Worm (Caenorhabditis elegans) whole organism, young adult: ENCODE data around the gene C45B2.8.

Experiments used
- B0019.2 ChIP-seq: fragments of 200-800 bp; sonication (Bioruptor generic); conservative IDR thresholded peaks from 2 replicates; pipeline ENCODE4 v1.3.6; 2022; ENCODE audit warnings: missing genetic modification reagents, missing genetic modification characterization, missing compliant biosample characterization
- B0336.3 ChIP-seq: fragments of 200-800 bp; sonication (Bioruptor generic); IDR thresholded peaks from 2 replicates; pipeline ENCODE4 v1.3.6; 2022; ENCODE audit warnings: missing genetic modification characterization, missing compliant biosample characterization
- F10E7.11 ChIP-seq: sonication (generic microtip); optimal IDR thresholded peaks from 2 replicates; lab custom pipeline; 2017; ENCODE audit warnings: mild to moderate bottlenecking, missing genetic modification characterization, moderate library complexity, missing compliant biosample characterization
- F23B12.7 ChIP-seq: sonication (generic microtip); optimal IDR thresholded peaks from 2 replicates; lab custom pipeline; 2017; ENCODE audit warnings: missing genetic modification characterization, mild to moderate bottlenecking, missing compliant biosample characterization, antibody characterized with exemption, moderate library complexity; ENCODE audit not compliant: insufficient read depth
- F37B4.10 ChIP-seq: fragments of 200-800 bp; sonication (Bioruptor generic); IDR thresholded peaks from 2 replicates; pipeline ENCODE4 v1.3.6; 2022; ENCODE audit warnings: missing genetic modification characterization, missing compliant biosample characterization
- F39B2.1 ChIP-seq: fragments of 200-800 bp; sonication (Bioruptor generic); IDR thresholded peaks from 2 replicates; pipeline ENCODE4 v1.3.6; 2022; ENCODE audit warnings: missing genetic modification reagents, missing genetic modification characterization, missing compliant biosample characterization
- F49E8.2 ChIP-seq: sonication (generic microtip); optimal IDR thresholded peaks from 3 replicates; lab custom pipeline; 2017; ENCODE audit warnings: missing genetic modification characterization, mild to moderate bottlenecking, missing compliant biosample characterization, antibody characterized with exemption, moderate library complexity; ENCODE audit not compliant: insufficient read depth
- Y79H2A.3 ChIP-seq: fragments of 200-800 bp; sonication (Bioruptor generic); conservative IDR thresholded peaks from 2 replicates; pipeline ENCODE4 v1.3.6; 2022; ENCODE audit warnings: missing genetic modification reagents, missing genetic modification characterization, missing compliant biosample characterization
- akir-1 ChIP-seq: fragments of 200-800 bp; sonication (Bioruptor generic); optimal IDR thresholded peaks from 2 replicates; lab custom pipeline; 2018; ENCODE audit warnings: mild to moderate bottlenecking, missing genetic modification characterization, moderate library complexity, missing compliant biosample characterization
- aptf-2 ChIP-seq: fragments of 200-800 bp; sonication (Bioruptor generic); conservative IDR thresholded peaks from 2 replicates; pipeline ENCODE4 v1.3.6; 2022; ENCODE audit warnings: missing genetic modification reagents, missing genetic modification characterization, missing compliant biosample characterization
- aptf-3 ChIP-seq: fragments of 200-800 bp; sonication (Bioruptor generic); IDR thresholded peaks from 2 replicates; pipeline ENCODE4 v1.3.6; 2022; ENCODE audit warnings: missing genetic modification characterization, missing compliant biosample characterization
- athp-1 ChIP-seq: sonication (generic microtip); optimal IDR thresholded peaks from 2 replicates; lab custom pipeline; 2017; ENCODE audit warnings: mild to moderate bottlenecking, missing genetic modification characterization, missing compliant biosample characterization
- bed-1 ChIP-seq: fragments of 200-800 bp; sonication (Bioruptor generic); IDR thresholded peaks from 2 replicates; pipeline ENCODE4 v1.3.6; 2022; ENCODE audit warnings: missing genetic modification reagents, missing genetic modification characterization, missing compliant biosample characterization
- bed-2 ChIP-seq: fragments of 200-800 bp; sonication (Bioruptor generic); IDR thresholded peaks from 2 replicates; pipeline ENCODE4 v1.3.6; 2022; ENCODE audit warnings: missing genetic modification reagents, missing genetic modification characterization, missing compliant biosample characterization
- ccch-3 ChIP-seq: fragments of 200-800 bp; sonication (Bioruptor generic); optimal IDR thresholded peaks from 2 replicates; lab custom pipeline; 2018; ENCODE audit warnings: mild to moderate bottlenecking, missing genetic modification characterization, missing compliant biosample characterization
- cebp-1 ChIP-seq, 2 experiments: fragments of 200-800 bp in 1 of 2; sonication (Bioruptor generic) in 1 of 2; sonication (generic microtip) in 1 of 2; IDR thresholded peaks in 1 of 2; optimal IDR thresholded peaks in 1 of 2; 2 replicates each; pipeline versions ENCODE4 v1.3.6 to Lab custom; 2017 to 2022; ENCODE audit warnings: missing compliant biosample characterization in 2 of 2, missing genetic modification characterization in 2 of 2, mild to moderate bottlenecking in 1 of 2, missing genetic modification reagents in 1 of 2, moderate library complexity in 1 of 2
- cebp-2 ChIP-seq: fragments of 200-800 bp; sonication (Bioruptor generic); IDR thresholded peaks from 2 replicates; pipeline ENCODE4 v1.3.6; 2022; ENCODE audit warnings: missing genetic modification characterization, missing compliant biosample characterization
- ceh-100 ChIP-seq: fragments of 200-800 bp; sonication (Bioruptor generic); IDR thresholded peaks from 2 replicates; pipeline ENCODE4 v1.3.6; 2022; ENCODE audit warnings: missing genetic modification reagents, missing genetic modification characterization, missing compliant biosample characterization
- ceh-27 ChIP-seq: fragments of 200-800 bp; sonication (Bioruptor generic); optimal IDR thresholded peaks from 2 replicates; lab custom pipeline; 2018; ENCODE audit warnings: mild to moderate bottlenecking, missing genetic modification characterization, moderate library complexity, missing compliant biosample characterization
- ceh-40 ChIP-seq: fragments of 200-800 bp; sonication (Bioruptor generic); IDR thresholded peaks from 2 replicates; pipeline ENCODE4 v1.3.6; 2022; ENCODE audit warnings: missing genetic modification characterization, missing compliant biosample characterization
- ceh-79 ChIP-seq: sonication (generic microtip); optimal IDR thresholded peaks from 2 replicates; lab custom pipeline; 2017; ENCODE audit warnings: mild to moderate bottlenecking, missing genetic modification characterization, missing compliant biosample characterization
- ceh-91 ChIP-seq: fragments of 200-800 bp; sonication (Bioruptor generic); IDR thresholded peaks from 2 replicates; pipeline ENCODE4 v1.3.6; 2022; ENCODE audit warnings: missing genetic modification reagents, missing genetic modification characterization, missing compliant biosample characterization
- die-1 ChIP-seq: sonication (generic microtip); optimal IDR thresholded peaks from 2 replicates; lab custom pipeline; 2016; ENCODE audit warnings: missing genotype, mild to moderate bottlenecking, missing genetic modification characterization, missing compliant biosample characterization
- dox-1 ChIP-seq: fragments of 200-800 bp; sonication (Bioruptor generic); IDR thresholded peaks from 2 replicates; pipeline ENCODE4 v1.3.6; 2022; ENCODE audit warnings: missing genetic modification reagents, missing genetic modification characterization, missing compliant biosample characterization
- efl-1 ChIP-seq: fragments of 150-350 bp; optimal IDR thresholded peaks from 2 replicates; lab custom pipeline; 2014; ENCODE audit warnings: missing biosample characterization, missing genetic modification reagents, missing genetic modification characterization
- him-1 ChIP-seq: sonication (generic microtip); optimal IDR thresholded peaks from 2 replicates; lab custom pipeline; 2016; ENCODE audit warnings: missing genotype, missing genetic modification reagents, missing genetic modification characterization, missing compliant biosample characterization
- hlh-26 ChIP-seq: fragments of 200-800 bp; sonication (Bioruptor generic); conservative IDR thresholded peaks from 2 replicates; pipeline ENCODE4 v1.3.6; 2022; ENCODE audit warnings: missing genetic modification reagents, missing genetic modification characterization, missing compliant biosample characterization
- let-526 ChIP-seq: fragments of 200-800 bp; sonication (Bioruptor generic); IDR thresholded peaks from 2 replicates; pipeline ENCODE4 v1.3.6; 2022; ENCODE audit warnings: missing genetic modification reagents, missing genetic modification characterization, missing compliant biosample characterization
- madf-10 ChIP-seq: sonication (generic microtip); optimal IDR thresholded peaks from 2 replicates; lab custom pipeline; 2016; ENCODE audit warnings: mild to moderate bottlenecking, missing genetic modification characterization, missing compliant biosample characterization
- madf-3 ChIP-seq: fragments of 200-800 bp; sonication (Bioruptor generic); IDR thresholded peaks from 2 replicates; pipeline ENCODE4 v1.3.6; 2022; ENCODE audit warnings: missing genetic modification reagents, missing genetic modification characterization, missing compliant biosample characterization
- nfya-1 ChIP-seq: sonication (generic microtip); optimal IDR thresholded peaks from 2 replicates; lab custom pipeline; 2017; ENCODE audit warnings: antibody characterized with exemption, missing compliant biosample characterization, missing genetic modification characterization, borderline replicate concordance; ENCODE audit not compliant: insufficient read depth
- nfyb-1 ChIP-seq: fragments of 200-800 bp; sonication (Bioruptor generic); IDR thresholded peaks from 2 replicates; pipeline ENCODE4 v1.3.6; 2022; ENCODE audit warnings: missing genetic modification reagents, missing genetic modification characterization, missing compliant biosample characterization
- nhr-120 ChIP-seq: fragments of 200-800 bp; sonication (Bioruptor generic); IDR thresholded peaks from 2 replicates; pipeline ENCODE4 v1.3.6; 2022; ENCODE audit warnings: missing genetic modification characterization, missing compliant biosample characterization
- nhr-179 ChIP-seq: sonication (generic microtip); optimal IDR thresholded peaks from 2 replicates; lab custom pipeline; 2016; ENCODE audit warnings: mild to moderate bottlenecking, missing genetic modification characterization, missing compliant biosample characterization
- nhr-90 ChIP-seq: sonication (generic microtip); optimal IDR thresholded peaks from 2 replicates; lab custom pipeline; 2016; ENCODE audit warnings: missing genotype, mild to moderate bottlenecking, missing genetic modification characterization, missing compliant biosample characterization
- pbrm-1 ChIP-seq: fragments of 200-800 bp; sonication (Bioruptor generic); IDR thresholded peaks from 2 replicates; pipeline ENCODE4 v1.3.6; 2022; ENCODE audit warnings: missing genetic modification reagents, missing genetic modification characterization, missing compliant biosample characterization
- pha-4 ChIP-seq: fragments of 150-350 bp; sonication (generic microtip); optimal IDR thresholded peaks from 2 replicates; lab custom pipeline; 2014; ENCODE audit warnings: missing biosample characterization, missing genetic modification reagents, missing genetic modification characterization
- repo-1 ChIP-seq: sonication (generic microtip); optimal IDR thresholded peaks from 2 replicates; lab custom pipeline; 2017; ENCODE audit warnings: mild to moderate bottlenecking, missing genetic modification characterization, missing compliant biosample characterization
- rpc-1 ChIP-seq, 2 experiments: fragments of 150-350 bp in 1 of 2; sonication (generic microtip) in 1 of 2; optimal IDR thresholded peaks; 2 replicates each; lab custom pipeline; 2014 to 2018; ENCODE audit warnings: missing biosample characterization in 1 of 2, missing genetic modification characterization in 1 of 2, missing genetic modification reagents in 1 of 2, missing genotype in 1 of 2
- sea-2 ChIP-seq: fragments of 200-800 bp; sonication (Bioruptor generic); IDR thresholded peaks from 2 replicates; pipeline ENCODE4 v1.3.6; 2022; ENCODE audit warnings: missing genetic modification characterization, missing compliant biosample characterization
- tbp1 ChIP-seq: fragments of 200-800 bp; sonication (Bioruptor generic); optimal IDR thresholded peaks from 2 replicates; lab custom pipeline; 2018; ENCODE audit warnings: mild to moderate bottlenecking, missing genetic modification characterization, missing compliant biosample characterization
- tbx-9 ChIP-seq: sonication (generic microtip); optimal IDR thresholded peaks from 2 replicates; lab custom pipeline; 2016; ENCODE audit warnings: borderline replicate concordance, missing genetic modification characterization, inconsistent platforms, missing compliant biosample characterization
- tlf-1 ChIP-seq: fragments of 200-800 bp; sonication (Bioruptor generic); optimal IDR thresholded peaks from 2 replicates; lab custom pipeline; 2018; ENCODE audit warnings: mild to moderate bottlenecking, missing genetic modification characterization, missing compliant biosample characterization
- unc-130 ChIP-seq: sonication (generic microtip); optimal IDR thresholded peaks from 2 replicates; lab custom pipeline; 2016; ENCODE audit warnings: missing genetic modification reagents, missing genetic modification characterization, missing compliant biosample characterization
- zfh-2 ChIP-seq: fragments of 200-800 bp; sonication (Bioruptor generic); conservative IDR thresholded peaks from 2 replicates; pipeline ENCODE4 v1.3.6; 2022; ENCODE audit warnings: missing genetic modification reagents, missing genetic modification characterization, missing compliant biosample characterization
- zim-3 ChIP-seq: sonication (generic microtip); optimal IDR thresholded peaks from 2 replicates; lab custom pipeline; 2017; ENCODE audit warnings: mild to moderate bottlenecking, missing genetic modification characterization, moderate library complexity, missing compliant biosample characterization
- ztf-18 ChIP-seq: sonication (generic microtip); optimal IDR thresholded peaks from 2 replicates; lab custom pipeline; 2016; ENCODE audit warnings: missing genotype, mild to moderate bottlenecking, missing genetic modification characterization, missing compliant biosample characterization
- ztf-3 ChIP-seq: fragments of 200-800 bp; sonication (Bioruptor generic); optimal IDR thresholded peaks from 2 replicates; lab custom pipeline; 2018; ENCODE audit warnings: mild to moderate bottlenecking, missing genetic modification characterization, missing compliant biosample characterization

Gene C45B2.8

ce11 chrX:6091967-6092366, 4.2 kb downstream of the C45B2.8 start, which contains the start of gene hsp-3 (continued):
- peak; percentile 97 for TF ChIP-seq nhr-90 (tag; lab: Kevin White, UChicago)
- peak; percentile 92 for TF ChIP-seq let-526
- TF ChIP-seq die-1 (tag; lab: Kevin White, UChicago), result peak; percentile 65
- peak; percentile 98 for TF ChIP-seq pbrm-1 (GFP tag; lab: Robert Waterston, UW)
- TF ChIP-seq aptf-3, result 0 out of 2 replicates have a peak, but pooled peaks have one; percentile 59
- peak; percentile 100 for TF ChIP-seq nfyb-1
- no peak for TF ChIP-seq ceh-91 (GFP tag; lab: Robert Waterston, UW)
- TF ChIP-seq rpc-1 (optimal IDR thresholded peaks at IDR 0.05; lab: Kevin White, UChicago), result no peak
- no peak for TF ChIP-seq rpc-1 (tag; optimal IDR thresholded peaks at IDR 0.05; lab: Kevin White, UChicago)
- TF ChIP-seq athp-1, result peak; percentile 76
- TF ChIP-seq F49E8.2, result no peak
- peak; percentile 93 for TF ChIP-seq madf-10 (tag; lab: Kevin White, UChicago)
- no peak for TF ChIP-seq him-1
- peak; percentile 97 for TF ChIP-seq madf-3 (GFP tag; lab: Robert Waterston, UW)
- TF ChIP-seq ccch-3 (GFP tag; lab: Kevin White, UChicago), result no peak
- no peak for TF ChIP-seq F23B12.7
- TF ChIP-seq dox-1 (GFP tag; lab: Robert Waterston, UW), result peak; percentile 98
- peak; percentile 84 for TF ChIP-seq cebp-1 (GFP tag; IDR thresholded peaks at IDR 0.05; lab: Robert Waterston, UW)
- TF ChIP-seq cebp-1 (tag; optimal IDR thresholded peaks at IDR 0.05; lab: Kevin White, UChicago), result peak; percentile 93
- TF ChIP-seq tbx-9 (tag; lab: Kevin White, UChicago), result no peak
- TF ChIP-seq repo-1 (tag; lab: Kevin White, UChicago), result peak; percentile 88
- TF ChIP-seq nhr-179 (tag; lab: Kevin White, UChicago), result peak; percentile 59
- no peak for TF ChIP-seq Y79H2A.3 (GFP tag; lab: Robert Waterston, UW)
- peak; percentile 5 for TF ChIP-seq ceh-79 (tag; lab: Kevin White, UChicago)
- 0 out of 2 replicates have a peak, but pooled peaks have one; percentile 42 for TF ChIP-seq F39B2.1 (GFP tag; lab: Robert Waterston, UW)
- TF ChIP-seq efl-1 (GFP tag; lab: Kevin White, UChicago), result no peak
- TF ChIP-seq B0019.2 (GFP tag; lab: Robert Waterston, UW), result no peak
- TF ChIP-seq hlh-26, result no peak
- TF ChIP-seq cebp-2 (GFP tag; lab: Robert Waterston, UW), result no peak
- TF ChIP-seq tlf-1 (GFP tag; lab: Kevin White, UChicago), result peak; percentile 94
- TF ChIP-seq pha-4 (tag; lab: Kevin White, UChicago), result peak; percentile 78
- peak; percentile 85 for TF ChIP-seq ztf-3
- TF ChIP-seq bed-2, result peak; percentile 72; the same call in 1 of the 2 replicates
- peak; percentile 84; the same call in 1 of the 2 replicates for TF ChIP-seq sea-2 (GFP tag; lab: Robert Waterston, UW)
- TF ChIP-seq ceh-27 (GFP tag; lab: Kevin White, UChicago), result peak; percentile 98
- TF ChIP-seq ceh-40 (GFP tag; lab: Robert Waterston, UW), result 0 out of 2 replicates have a peak, but pooled peaks have one; percentile 50
- peak; percentile 83 for TF ChIP-seq zim-3 (tag; lab: Kevin White, UChicago)
- no peak for TF ChIP-seq unc-130 (GFP tag; lab: Kevin White, UChicago)
- no peak for TF ChIP-seq nfya-1 (tag; lab: Kevin White, UChicago)
- peak; percentile 73 for TF ChIP-seq akir-1
- peak; percentile 35; the same call in 1 of the 2 replicates for TF ChIP-seq aptf-2 (GFP tag; lab: Robert Waterston, UW)
- no peak for TF ChIP-seq bed-1 (GFP tag; lab: Robert Waterston, UW)
- no peak for TF ChIP-seq ceh-100 (GFP tag; lab: Robert Waterston, UW)
- TF ChIP-seq F37B4.10, result peak; percentile 93; the same call in 1 of the 2 replicates
- peak; percentile 98 for TF ChIP-seq B0336.3
- peak; percentile 100 for TF ChIP-seq zfh-2
- peak; percentile 74 for TF ChIP-seq ztf-18 (tag; lab: Kevin White, UChicago)
- TF ChIP-seq F10E7.11 (tag; lab: Kevin White, UChicago), result no peak
- peak; percentile 73 for TF ChIP-seq tbp1 (GFP tag; lab: Kevin White, UChicago)
- no peak for TF ChIP-seq nhr-120 (GFP tag; lab: Robert Waterston, UW)
